Worm (Caenorhabditis elegans): ENCODE measurements around the gene H14N18.2.

Gene H14N18.2

DNA sequence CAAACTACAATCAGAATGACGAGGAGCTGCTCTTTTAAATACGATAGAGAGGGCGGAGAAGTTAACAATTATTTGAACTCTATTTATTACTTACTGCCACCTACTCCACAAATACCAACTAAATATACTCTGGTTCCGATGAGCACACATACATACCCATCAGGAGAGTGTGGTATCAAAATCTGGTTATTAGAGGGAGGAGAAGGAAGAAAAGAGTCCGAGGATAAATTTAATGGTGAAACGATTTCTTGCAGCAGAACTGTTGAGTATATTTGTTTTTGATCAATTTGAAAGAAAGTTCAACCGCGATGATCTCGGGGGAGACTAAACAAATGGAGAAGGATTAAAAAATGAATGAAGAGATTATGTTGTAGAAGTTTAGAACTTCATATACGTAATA lies 3.5 kb upstream of the H14N18.2 start, which contains the start of gene H14N18.4:
Gene H14N18.4 (minus strand): TSS at position 12 of the 400 bp plus-strand sequence.
- TF ChIP-seq snu-23 (GFP tag; optimal IDR thresholded peaks at IDR 0.05) (no peak), efl-1 (optimal IDR thresholded peaks at IDR 0.05) (no peak), efl-1 (GFP tag; optimal IDR thresholded peaks at IDR 0.05 in 1 of 2) (peak in 1 of 2 experiments; percentile 32)

DNA sequence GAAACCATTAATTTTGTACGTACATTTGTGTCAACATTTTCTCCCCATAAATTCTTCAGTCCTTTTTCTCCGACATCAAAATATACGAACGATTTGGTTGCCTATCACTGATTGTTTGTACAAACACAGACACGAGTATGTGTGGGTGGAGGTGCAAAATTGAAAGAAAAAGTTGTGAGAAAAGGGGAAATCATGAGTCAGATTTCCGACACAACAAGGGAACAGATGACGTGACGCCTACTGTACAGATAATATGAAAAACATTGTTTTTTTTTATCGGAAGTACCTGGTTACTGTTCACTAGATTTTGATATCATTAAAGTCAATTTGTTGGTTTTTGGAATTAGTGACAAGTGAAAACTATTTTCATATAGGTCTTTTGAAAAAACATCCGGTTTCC lies 1.8 kb downstream of the H14N18.2 start:
- TF ChIP-seq egl-27 (tag; optimal IDR thresholded peaks at IDR 0.05) (no peak), jun-1 (tag; optimal IDR thresholded peaks at IDR 0.05) (peak; percentile 25), elt-2 (tag; optimal IDR thresholded peaks at IDR 0.05) (peak; percentile 4), lin-14 (GFP tag; optimal IDR thresholded peaks at IDR 0.05) (peak; percentile 40), lir-3 (tag; optimal IDR thresholded peaks at IDR 0.05; ENCODE audit: poor library complexity) (no peak), lin-15B (tag; optimal IDR thresholded peaks at IDR 0.05) (no peak), ceh-63 (GFP tag; optimal IDR thresholded peaks at IDR 0.05) (no peak), nhr-12 (tag; optimal IDR thresholded peaks at IDR 0.05) (no peak), snpc-4 (tag; optimal IDR thresholded peaks at IDR 0.05) (no peak), efl-1 (optimal IDR thresholded peaks at IDR 0.05) (no peak), efl-1 (GFP tag; optimal IDR thresholded peaks at IDR 0.05 in 1 of 2) (peak in 1 of 2 experiments; percentile 51), lin-35 (GFP tag; optimal IDR thresholded peaks at IDR 0.05) (peak in 1 of 2 experiments; percentile 7), fkh-8 (tag; optimal IDR thresholded peaks at IDR 0.05) (no peak), blmp-1 (tag; optimal IDR thresholded peaks at IDR 0.05) (peak; percentile 52), nhr-76 (tag; optimal IDR thresholded peaks at IDR 0.05) (no peak)

DNA sequence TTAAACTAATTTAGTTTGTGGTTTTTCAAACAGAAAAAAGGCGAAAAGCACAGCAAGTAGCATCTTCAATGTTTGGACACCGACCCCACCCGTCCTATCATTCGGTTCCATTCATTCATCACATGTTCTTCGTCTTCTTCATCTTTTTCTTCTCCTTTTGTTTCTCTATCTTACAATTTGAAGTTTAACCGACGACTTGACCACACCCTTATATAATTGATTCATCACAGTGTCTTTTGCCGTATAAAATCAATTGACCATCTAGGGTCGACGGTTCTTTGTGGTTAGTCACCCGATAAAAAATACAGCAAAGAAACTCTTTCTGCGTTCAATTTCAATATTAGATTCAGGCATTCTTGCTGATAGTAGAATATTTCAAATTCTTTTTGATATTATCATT lies 2.7 kb downstream of the H14N18.2 start:
- peak; percentile 17 for TF ChIP-seq skn-1 (tag; optimal IDR thresholded peaks at IDR 0.05)
- TF ChIP-seq nhr-71 (tag; optimal IDR thresholded peaks at IDR 0.05), result peak; percentile 57
- TF ChIP-seq snu-23 (GFP tag; optimal IDR thresholded peaks at IDR 0.05), result peak; percentile 66
- TF ChIP-seq nhr-85 (tag), result peak; percentile 92
- TF ChIP-seq swsn-7 (tag; optimal IDR thresholded peaks at IDR 0.05), result peak; percentile 22
- TF ChIP-seq elt-3 (tag; optimal IDR thresholded peaks at IDR 0.05), result peak in 1 of 6 experiments; percentile 38
- TF ChIP-seq lin-35 (GFP tag; optimal IDR thresholded peaks at IDR 0.05), result peak; percentile 8 to 46
- TF ChIP-seq mef-2 (tag; optimal IDR thresholded peaks at IDR 0.05), result no peak
- TF ChIP-seq ceh-90 (tag; optimal IDR thresholded peaks at IDR 0.05), result no peak
- peak; percentile 63 for TF ChIP-seq lin-14 (GFP tag; optimal IDR thresholded peaks at IDR 0.05)
- peak; percentile 73 for TF ChIP-seq blmp-1 (tag; optimal IDR thresholded peaks at IDR 0.05)
- TF ChIP-seq Y116A8C.19 (tag; optimal IDR thresholded peaks at IDR 0.05; ENCODE audit: borderline replicate concordance), result no peak
- TF ChIP-seq tbx-2 (tag; optimal IDR thresholded peaks at IDR 0.05), result peak; percentile 21
- peak; percentile 61 for TF ChIP-seq nhr-20 (tag; optimal IDR thresholded peaks at IDR 0.05)
- no peak for TF ChIP-seq lsy-2 (tag; optimal IDR thresholded peaks at IDR 0.05)
- TF ChIP-seq unc-130 (tag; optimal IDR thresholded peaks at IDR 0.05), result peak; percentile 17
- TF ChIP-seq mep-1 (tag; optimal IDR thresholded peaks at IDR 0.05), result peak; percentile 34

DNA sequence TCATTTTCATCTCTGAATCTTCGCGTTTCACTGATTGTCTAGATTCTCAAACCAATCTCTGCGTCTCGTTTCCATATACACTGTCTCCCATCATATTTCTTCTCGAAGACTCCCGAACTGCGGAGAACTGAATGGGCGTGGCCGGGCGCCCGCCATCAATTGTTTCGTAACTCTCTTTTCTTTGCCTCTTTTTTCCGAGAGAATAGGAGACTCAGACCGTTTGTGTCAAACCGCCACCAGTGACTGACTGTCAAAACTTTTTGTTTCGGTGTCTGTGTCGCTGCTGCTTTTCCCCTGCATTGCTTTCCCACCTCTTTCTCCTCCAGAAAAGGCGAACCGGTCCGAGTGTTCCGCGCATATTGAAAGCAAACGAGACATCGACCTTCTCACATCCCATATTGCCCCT lies 3.8 kb downstream of the H14N18.2 start, which contains the start of gene unc-23:
Gene unc-23 (plus strand): TSS at position 176 of the 406 bp plus-strand sequence.
- TF ChIP-seq snpc-4 (tag; optimal IDR thresholded peaks at IDR 0.05) (peak; percentile 60), sptf-1 (tag; optimal IDR thresholded peaks at IDR 0.05) (no peak), ceh-82 (tag; optimal IDR thresholded peaks at IDR 0.05) (peak; percentile 66 to 77 (median 77)), xbp-1 (tag; optimal IDR thresholded peaks at IDR 0.05) (peak; percentile 63), lin-35 (GFP tag; optimal IDR thresholded peaks at IDR 0.05) (peak; percentile 52 to 73), lin-13 (GFP tag; optimal IDR thresholded peaks at IDR 0.05) (peak; percentile 76), irx-1 (tag; optimal IDR thresholded peaks at IDR 0.05) (peak; percentile 55), unc-130 (tag; optimal IDR thresholded peaks at IDR 0.05) (peak; percentile 86), nhr-76 (tag; optimal IDR thresholded peaks at IDR 0.05) (no peak), nhr-77 (tag; optimal IDR thresholded peaks at IDR 0.05) (peak; percentile 87), nhr-20 (tag; optimal IDR thresholded peaks at IDR 0.05) (peak; percentile 96), efl-3 (GFP tag; optimal IDR thresholded peaks at IDR 0.05) (no peak), egl-13 (tag; optimal IDR thresholded peaks at IDR 0.05) (no peak), jun-1 (tag; optimal IDR thresholded peaks at IDR 0.05) (peak; percentile 54), efl-1 (optimal IDR thresholded peaks at IDR 0.05) (peak; percentile 48 to 60), efl-1 (GFP tag; optimal IDR thresholded peaks at IDR 0.05 in 1 of 2) (peak; percentile 45 to 94), mep-1 (tag; optimal IDR thresholded peaks at IDR 0.05) (peak; percentile 90), hlh-17 (GFP tag; optimal IDR thresholded peaks at IDR 0.05; ENCODE audit: borderline replicate concordance) (no peak), fos-1 (tag; optimal IDR thresholded peaks at IDR 0.05) (peak; percentile 75), nhr-237 (tag; optimal IDR thresholded peaks at IDR 0.05) (peak; percentile 75), swsn-7 (tag; optimal IDR thresholded peaks at IDR 0.05) (peak; percentile 90), elt-3 (tag; optimal IDR thresholded peaks at IDR 0.05) (peak in 5 of 6 experiments; percentile 81 to 95 (median 90)), ceh-8 (GFP tag; optimal IDR thresholded peaks at IDR 0.05) (no peak), skn-1 (tag; optimal IDR thresholded peaks at IDR 0.05) (peak; percentile 80), grh-1 (GFP tag; IDR thresholded peaks at IDR 0.05) (peak; percentile 71), aly-2 (tag; optimal IDR thresholded peaks at IDR 0.05) (no peak), zip-4 (GFP tag; optimal IDR thresholded peaks at IDR 0.05) (peak; percentile 75), C04F5.9 (tag; optimal IDR thresholded peaks at IDR 0.05) (peak; percentile 18)

Data from whole organism, L1 larva.